Worm (Caenorhabditis elegans): ENCODE measurements around the gene T22D1.8.

DNA sequence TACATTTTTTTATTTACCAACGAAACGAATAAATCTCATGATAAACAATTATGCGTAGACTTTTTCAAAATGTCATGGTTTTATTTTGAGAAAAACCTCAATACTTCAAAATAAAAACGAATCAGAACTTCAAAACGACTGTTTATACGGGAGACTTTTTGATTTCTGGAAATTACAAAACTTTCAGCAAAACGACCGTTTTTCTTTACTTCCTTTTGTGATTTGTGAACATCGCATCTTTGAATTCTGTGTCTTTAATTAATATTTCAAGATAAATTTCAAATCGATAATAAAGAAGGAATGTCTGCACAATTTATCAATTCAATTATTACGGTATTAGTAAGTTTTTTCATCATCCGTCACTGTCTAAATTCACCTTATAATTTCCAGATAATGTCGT lies 38.4 kb downstream of the T22D1.8 start, which contains the start of gene srx-20:
- TF ChIP-seq tra-4 (tag; optimal IDR thresholded peaks at IDR 0.05) (no peak), ama-1 (optimal IDR thresholded peaks at IDR 0.05) (no peak), pes-1 (GFP tag; IDR thresholded peaks at IDR 0.05) (no peak), F13C5.2 (tag; optimal IDR thresholded peaks at IDR 0.05) (no peak), ets-7 (tag; optimal IDR thresholded peaks at IDR 0.05) (no peak), hmg-4 (GFP tag; optimal IDR thresholded peaks at IDR 0.05) (no peak)

All from whole organism, early embryonic.